Fruit fly (Drosophila melanogaster) whole organism: Measurements from ENCODE around the gene CG12017.

ENCODE experiments used
- psq ChIP-seq: fragments of >200 bp; optimal IDR thresholded peaks from 2 replicates; lab custom pipeline; 2017
- usp ChIP-seq: fragments of >200 bp; optimal IDR thresholded peaks from 2 replicates; lab custom pipeline; 2017; ENCODE audit warnings: missing biosample characterization, missing genetic modification characterization, mixed read lengths

DNA sequence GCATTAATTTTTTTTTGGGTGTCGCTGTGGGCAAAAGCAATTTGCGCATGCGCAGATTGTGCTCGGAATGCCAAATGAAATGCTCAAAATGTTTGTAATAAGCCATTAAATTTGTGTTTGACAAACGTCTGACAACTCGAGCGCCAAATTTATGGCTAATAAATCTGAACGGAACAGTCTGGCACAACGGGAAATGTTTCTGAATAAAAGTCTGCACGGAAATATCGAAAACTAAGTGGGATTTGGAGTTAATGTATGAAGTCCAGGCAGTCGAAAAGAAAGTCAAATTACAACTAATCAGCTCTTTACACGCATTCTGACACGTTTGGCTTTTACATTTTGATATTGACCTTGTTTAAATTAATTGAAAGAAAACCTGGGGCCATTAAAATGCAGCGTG, 11.1 kb downstream of the CG12017 start, which contains the start of gene CG12009:
- TF ChIP-seq psq (lab: Kevin White, UChicago): no peak
- no peak for TF ChIP-seq usp (GFP tag; lab: Kevin White, UChicago)
